Fruit fly (Drosophila melanogaster): Measurements from ENCODE around the gene Set.

- TF ChIP-seq pum (GFP tag; optimal IDR thresholded peaks at IDR 0.05), result peak; percentile 100
- TF ChIP-seq CG6683 (GFP tag; optimal IDR thresholded peaks at IDR 0.05), result peak; percentile 99
- peak; percentile 99 for TF ChIP-seq CG43689 (GFP tag; IDR thresholded peaks at IDR 0.05)
- TF ChIP-seq CG4404 (GFP tag; IDR thresholded peaks at IDR 0.05), result peak; percentile 100
- TF ChIP-seq ro (GFP tag; IDR thresholded peaks at IDR 0.05), result peak; percentile 100
- TF ChIP-seq CG2129 (GFP tag; IDR thresholded peaks at IDR 0.05; ENCODE audit: partially characterized antibody), result no peak
- peak; percentile 100 for TF ChIP-seq CG4730 (GFP tag; IDR thresholded peaks at IDR 0.05)
- TF ChIP-seq psq (GFP tag; optimal IDR thresholded peaks at IDR 0.05), result peak; percentile 99
- peak; percentile 100 for TF ChIP-seq CG12299 (tag; optimal IDR thresholded peaks at IDR 0.05)
- peak; percentile 99 for TF ChIP-seq crc (GFP tag; optimal IDR thresholded peaks at IDR 0.05)
- peak; percentile 100 for TF ChIP-seq Sox102F (GFP tag; optimal IDR thresholded peaks at IDR 0.05)
- TF ChIP-seq fd102C (GFP tag; optimal IDR thresholded peaks at IDR 0.05), result peak; percentile 99
- TF ChIP-seq Pdp1 (GFP tag; optimal IDR thresholded peaks at IDR 0.05), result peak; percentile 100
- TF ChIP-seq Doc2 (GFP tag; IDR thresholded peaks at IDR 0.05), result peak; percentile 99
Observed at dm6 chr3R:15229329-15229876, 33.9 kb upstream of the Set start, which contains the start of the genes Art3 and mRpS10.

Measured in whole organism, embryonic.